Fruit fly (Drosophila melanogaster) whole organism, pupa: ENCODE measurements around the gene prt.

ENCODE experiments used
- CG10348 ChIP-seq: fragments of 200-800 bp; sonication (Bioruptor generic); IDR thresholded peaks from 2 replicates; pipeline ENCODE4 v1.3.6; 2022; ENCODE audit warnings: missing biosample characterization, missing genetic modification characterization
- CG12605 ChIP-seq: fragments of 200-800 bp; sonication (Bioruptor generic); IDR thresholded peaks from 2 replicates; pipeline ENCODE4 v1.3.6; 2022; ENCODE audit warnings: missing biosample characterization, missing genetic modification characterization
- CG17806 ChIP-seq: fragments of 200-800 bp; sonication (Bioruptor generic); optimal IDR thresholded peaks from 2 replicates; lab custom pipeline; 2018; ENCODE audit warnings: missing biosample characterization, mild to moderate bottlenecking, missing genetic modification characterization, moderate library complexity
- CG8301 ChIP-seq: fragments of 200-800 bp; sonication (Bioruptor generic); optimal IDR thresholded peaks from 2 replicates; lab custom pipeline; 2018; ENCODE audit warnings: missing biosample characterization, mild to moderate bottlenecking, missing genetic modification characterization
- EcR ChIP-seq: fragments of 200-800 bp; sonication (Bioruptor generic); optimal IDR thresholded peaks from 3 replicates; lab custom pipeline; 2019; ENCODE audit warnings: missing biosample characterization, missing genetic modification characterization, mild to moderate bottlenecking, moderate library complexity, missing genetic modification reagents
- Ets98B ChIP-seq: fragments of 200-800 bp; sonication (Bioruptor generic); IDR thresholded peaks from 2 replicates; pipeline ENCODE4 v1.3.6; 2022; ENCODE audit warnings: missing biosample characterization, missing genetic modification characterization
- Pif1B ChIP-seq: fragments of 200-800 bp; sonication (Bioruptor generic); optimal IDR thresholded peaks from 3 replicates; lab custom pipeline; 2016; ENCODE audit warnings: missing biosample characterization, missing genetic modification characterization

DNA sequence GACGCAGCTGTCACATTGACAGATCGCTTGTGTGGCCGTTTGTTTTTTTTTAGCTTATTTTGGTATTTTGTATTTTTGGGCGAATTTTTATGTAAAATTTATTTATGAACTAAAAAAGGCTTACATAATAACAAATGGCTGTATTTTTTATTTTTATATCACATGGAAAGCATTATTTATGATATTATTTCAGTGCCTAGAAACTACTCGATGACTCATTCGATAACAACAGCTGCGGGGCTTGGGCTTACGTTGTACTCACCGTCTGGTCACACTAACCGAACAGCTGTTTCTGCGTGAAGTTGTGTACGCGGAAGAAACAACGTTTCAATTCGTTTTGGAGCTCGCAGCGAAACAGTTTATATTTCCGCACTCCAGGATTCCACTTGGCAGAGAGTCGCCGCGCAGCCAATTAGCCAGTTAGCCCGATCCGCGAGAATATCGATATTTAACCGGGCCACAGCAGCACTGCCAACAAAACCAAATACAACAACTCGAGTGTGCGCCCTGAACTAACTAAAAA lies 34.2 kb upstream of the prt start, which contains the start of the genes Hmgcr and Rpn9:
- TF ChIP-seq CG10348 (GFP tag; lab: Robert Waterston, UW) (no peak), EcR (GFP tag; lab: Kevin White, UChicago) (no peak), CG12605 (no peak), CG8301 (tag; lab: Kevin White, UChicago) (no peak), Pif1B (GFP tag; lab: Kevin White, UChicago) (no peak), Ets98B (GFP tag; lab: Robert Waterston, UW) (peak; percentile 11; the same call in 1 of the 2 replicates), CG17806 (tag; lab: Kevin White, UChicago) (no peak)
